Worm (Caenorhabditis elegans) whole organism, L2 larva: Measurements from ENCODE around the gene acr-2.

Experiments
- C34F6.9 ChIP-seq: fragments of 150-350 bp; optimal IDR thresholded peaks from 2 replicates; lab custom pipeline; 2014; ENCODE audit warnings: missing biosample characterization, missing genetic modification characterization
- F13H6.1 ChIP-seq: sonication (generic microtip); optimal IDR thresholded peaks from 2 replicates; lab custom pipeline; 2016; ENCODE audit warnings: missing genetic modification characterization, missing compliant biosample characterization
- R02D3.7 ChIP-seq: fragments of 150-350 bp; optimal IDR thresholded peaks from 2 replicates; lab custom pipeline; 2014; ENCODE audit warnings: missing biosample characterization, missing genetic modification characterization
- ZK546.5 ChIP-seq: sonication (generic microtip); optimal IDR thresholded peaks from 2 replicates; lab custom pipeline; 2017; ENCODE audit warnings: missing biosample characterization, missing genetic modification characterization
- alr-1 ChIP-seq: fragments of 150-350 bp; optimal IDR thresholded peaks from 2 replicates; lab custom pipeline; 2014; ENCODE audit warnings: missing biosample characterization, missing genetic modification characterization
- ama-1 ChIP-seq: fragments of 150-350 bp; optimal IDR thresholded peaks from 2 replicates; lab custom pipeline; 2018; ENCODE audit warnings: inconsistent platforms
- blmp-1 ChIP-seq: sonication (generic microtip); optimal IDR thresholded peaks from 2 replicates; lab custom pipeline; 2017; ENCODE audit warnings: missing genetic modification characterization, mild to moderate bottlenecking, missing compliant biosample characterization, antibody characterized with exemption, moderate library complexity; ENCODE audit not compliant: insufficient read depth
- ceh-16 ChIP-seq: fragments of 150-350 bp; optimal IDR thresholded peaks from 2 replicates; lab custom pipeline; 2014; ENCODE audit warnings: missing biosample characterization, missing genetic modification characterization
- ceh-82 ChIP-seq: fragments of 150-350 bp; optimal IDR thresholded peaks from 2 replicates; lab custom pipeline; 2014; ENCODE audit warnings: missing biosample characterization, missing genetic modification characterization
- crh-2 ChIP-seq: sonication (generic microtip); optimal IDR thresholded peaks from 2 replicates; lab custom pipeline; 2017; ENCODE audit warnings: missing biosample characterization, missing genetic modification characterization
- dmd-4 ChIP-seq: sonication (generic microtip); optimal IDR thresholded peaks from 2 replicates; lab custom pipeline; 2017; ENCODE audit warnings: missing biosample characterization, missing genetic modification characterization
- egl-27 ChIP-seq: sonication (generic microtip); optimal IDR thresholded peaks from 3 replicates; lab custom pipeline; 2017; ENCODE audit warnings: missing biosample characterization, missing genetic modification reagents, missing genetic modification characterization
- elt-1 ChIP-seq: fragments of 150-350 bp; optimal IDR thresholded peaks from 2 replicates; lab custom pipeline; 2014; ENCODE audit warnings: missing biosample characterization, missing genetic modification characterization
- elt-3 ChIP-seq: sonication (generic microtip); optimal IDR thresholded peaks from 2 replicates; lab custom pipeline; 2017; ENCODE audit warnings: missing biosample characterization, missing genetic modification characterization
- fos-1 ChIP-seq: fragments of 150-350 bp; optimal IDR thresholded peaks from 2 replicates; lab custom pipeline; 2014; ENCODE audit warnings: missing biosample characterization, missing genetic modification characterization
- gmeb-1 ChIP-seq: fragments of 150-350 bp; optimal IDR thresholded peaks from 2 replicates; lab custom pipeline; 2014; ENCODE audit warnings: missing biosample characterization, missing genetic modification characterization
- lin-11 ChIP-seq: fragments of 150-350 bp; sonication (generic microtip); optimal IDR thresholded peaks from 2 replicates; lab custom pipeline; 2014; ENCODE audit warnings: missing biosample characterization, missing genetic modification characterization, inconsistent platforms, mixed read lengths
- lin-13 ChIP-seq: fragments of 150-350 bp; optimal IDR thresholded peaks from 2 replicates; lab custom pipeline; 2014; ENCODE audit warnings: missing biosample characterization, missing genetic modification reagents, missing genetic modification characterization
- lin-39 ChIP-seq: fragments of 150-350 bp; optimal IDR thresholded peaks from 2 replicates; lab custom pipeline; 2014; ENCODE audit warnings: missing biosample characterization, missing genetic modification reagents, missing genetic modification characterization
- lsy-2 ChIP-seq, 2 experiments: fragments of 150-350 bp in 1 of 2; sonication (generic microtip) in 1 of 2; optimal IDR thresholded peaks; 2 replicates each; lab custom pipeline; 2014 to 2017; ENCODE audit warnings: missing biosample characterization in 2 of 2, missing genetic modification characterization in 2 of 2
- mab-5 ChIP-seq: fragments of 150-350 bp; optimal IDR thresholded peaks from 2 replicates; lab custom pipeline; 2014; ENCODE audit warnings: missing biosample characterization, missing genetic modification characterization
- mbf-1 ChIP-seq: sonication (generic microtip); optimal IDR thresholded peaks from 2 replicates; lab custom pipeline; 2017; ENCODE audit warnings: missing biosample characterization, missing genetic modification characterization
- nhr-10 ChIP-seq: sonication (generic microtip); optimal IDR thresholded peaks from 2 replicates; lab custom pipeline; 2017; ENCODE audit warnings: missing biosample characterization, missing genetic modification characterization
- nhr-12 ChIP-seq: fragments of 150-350 bp; optimal IDR thresholded peaks from 2 replicates; lab custom pipeline; 2014; ENCODE audit warnings: missing biosample characterization, missing genetic modification characterization
- nhr-129 ChIP-seq: fragments of 150-350 bp; optimal IDR thresholded peaks from 2 replicates; lab custom pipeline; 2014; ENCODE audit warnings: missing biosample characterization, missing genetic modification characterization
- nhr-21 ChIP-seq: fragments of 150-350 bp; optimal IDR thresholded peaks from 2 replicates; lab custom pipeline; 2014; ENCODE audit warnings: missing biosample characterization, missing genetic modification characterization
- nhr-23 ChIP-seq: fragments of 150-350 bp; optimal IDR thresholded peaks from 2 replicates; lab custom pipeline; 2014; ENCODE audit warnings: missing biosample characterization, missing genetic modification reagents, missing genetic modification characterization
- nhr-237 ChIP-seq: fragments of 150-350 bp; optimal IDR thresholded peaks from 2 replicates; lab custom pipeline; 2014; ENCODE audit warnings: missing biosample characterization, missing genetic modification characterization
- peb-1 ChIP-seq: fragments of 150-350 bp; optimal IDR thresholded peaks from 2 replicates; lab custom pipeline; 2014; ENCODE audit warnings: missing biosample characterization, missing genetic modification characterization
- sem-4 ChIP-seq: fragments of 150-350 bp; optimal IDR thresholded peaks from 2 replicates; lab custom pipeline; 2014; ENCODE audit warnings: missing biosample characterization, missing genetic modification reagents, missing genetic modification characterization
- skn-1 ChIP-seq: sonication (generic microtip); optimal IDR thresholded peaks from 2 replicates; lab custom pipeline; 2017; ENCODE audit warnings: missing biosample characterization, missing genetic modification characterization
- sma-3 ChIP-seq: sonication (generic microtip); optimal IDR thresholded peaks from 2 replicates; lab custom pipeline; 2016; ENCODE audit warnings: missing genetic modification reagents, missing genetic modification characterization, missing compliant biosample characterization
- sma-9 ChIP-seq, 2 experiments: fragments of 150-350 bp in 1 of 2; sonication (generic microtip) in 1 of 2; optimal IDR thresholded peaks; 2 replicates each; lab custom pipeline; 2014 to 2016; ENCODE audit warnings: missing genetic modification characterization in 2 of 2, mild to moderate bottlenecking in 1 of 2, missing biosample characterization in 1 of 2, missing compliant biosample characterization in 1 of 2, missing genetic modification reagents in 1 of 2, moderate library complexity in 1 of 2
- snpc-4 ChIP-seq: fragments of 150-350 bp; optimal IDR thresholded peaks from 2 replicates; lab custom pipeline; 2014; ENCODE audit warnings: missing biosample characterization, missing genetic modification characterization
- unc-55 ChIP-seq: fragments of 150-350 bp; sonication (generic microtip); optimal IDR thresholded peaks from 3 replicates; lab custom pipeline; 2014; ENCODE audit warnings: missing biosample characterization, missing genetic modification reagents, missing genetic modification characterization
- unc-62 ChIP-seq: fragments of 150-350 bp; optimal IDR thresholded peaks from 2 replicates; lab custom pipeline; 2014; ENCODE audit warnings: missing biosample characterization, missing genetic modification reagents, missing genetic modification characterization
- zag-1 ChIP-seq: fragments of 150-350 bp; optimal IDR thresholded peaks from 2 replicates; lab custom pipeline; 2014; ENCODE audit warnings: missing biosample characterization, missing genetic modification characterization
- ztf-1 ChIP-seq: fragments of 200-800 bp; sonication (Bioruptor generic); conservative IDR thresholded peaks from 2 replicates; pipeline ENCODE4 v1.3.6; 2022; ENCODE audit warnings: missing genetic modification characterization, missing compliant biosample characterization
- ztf-11 ChIP-seq: sonication (generic microtip); optimal IDR thresholded peaks from 2 replicates; lab custom pipeline; 2017; ENCODE audit warnings: missing biosample characterization, missing genetic modification characterization
- ztf-4 ChIP-seq: fragments of 150-350 bp; optimal IDR thresholded peaks from 2 replicates; lab custom pipeline; 2014; ENCODE audit warnings: missing biosample characterization, missing genetic modification characterization

Gene acr-2

ce11 chrX:6672519-6672918 lies 29.8 kb upstream of the acr-2 start, which contains the start of gene col-172:
col-172 (plus strand) TSS chrX:6672819.
- no peak for TF ChIP-seq C34F6.9 (tag; lab: Kevin White, UChicago)
- no peak for TF ChIP-seq lin-39 (tag; lab: Kevin White, UChicago)
- TF ChIP-seq nhr-23 (tag; lab: Kevin White, UChicago) = no peak
- TF ChIP-seq egl-27 (tag; lab: Kevin White, UChicago) = no peak
- no peak for TF ChIP-seq elt-1 (tag; lab: Kevin White, UChicago)
- TF ChIP-seq nhr-12 (tag; lab: Kevin White, UChicago) = no peak
- TF ChIP-seq blmp-1 (tag; lab: Kevin White, UChicago) = no peak
- TF ChIP-seq nhr-21 (tag; lab: Kevin White, UChicago) = no peak
- TF ChIP-seq skn-1 (tag; lab: Kevin White, UChicago) = no peak
- TF ChIP-seq ceh-16 = no peak
- no peak for TF ChIP-seq peb-1 (tag; lab: Kevin White, UChicago)
- no peak for TF ChIP-seq zag-1 (tag; lab: Kevin White, UChicago)

- TF ChIP-seq fos-1 (tag; lab: Kevin White, UChicago) (peak; percentile 75), dmd-4 (tag; lab: Kevin White, UChicago) (no peak)
These were observed 27.9 kb upstream of the acr-2 start, which contains the start of gene F38B6.4 for ce11 chrX:6674333-6674919. F38B6.4 (plus strand) TSS chrX:6674869.

ce11 chrX:6682683-6683082 lies 19.7 kb upstream of the acr-2 start, which contains the start of gene F38B6.8:
F38B6.8 (minus strand) TSS chrX:6682783.
- TF ChIP-seq sem-4 (tag; lab: Kevin White, UChicago) (no peak), ztf-11 (tag; lab: Kevin White, UChicago) (no peak), nhr-129 (tag; lab: Kevin White, UChicago) (no peak), C34F6.9 (tag; lab: Kevin White, UChicago) (no peak), crh-2 (no peak), elt-1 (tag; lab: Kevin White, UChicago) (no peak), sma-3 (no peak), unc-55 (GFP tag; lab: Kevin White, UChicago) (no peak), F13H6.1 (tag; lab: Kevin White, UChicago) (no peak), nhr-237 (tag; lab: Kevin White, UChicago) (no peak)

- TF ChIP-seq ZK546.5 (tag; lab: Kevin White, UChicago) = no peak
- no peak for TF ChIP-seq alr-1 (tag; lab: Kevin White, UChicago)
- peak; percentile 20 for TF ChIP-seq mab-5
- no peak for TF ChIP-seq peb-1 (tag; lab: Kevin White, UChicago)
These were observed 15.0 kb upstream of the acr-2 start for ce11 chrX:6687345-6687744.

- TF ChIP-seq sma-9 (GFP tag; optimal IDR thresholded peaks at IDR 0.05; lab: Kevin White, UChicago) = no peak
- no peak for TF ChIP-seq sma-9 (tag; optimal IDR thresholded peaks at IDR 0.05; lab: Kevin White, UChicago)
- no peak for TF ChIP-seq lin-39 (tag; lab: Kevin White, UChicago)
- TF ChIP-seq C34F6.9 (tag; lab: Kevin White, UChicago) = no peak
- no peak for TF ChIP-seq lin-11 (tag; lab: Kevin White, UChicago)
- no peak for TF ChIP-seq lin-13 (GFP tag; lab: Kevin White, UChicago)
- no peak for TF ChIP-seq nhr-21 (tag; lab: Kevin White, UChicago)
These were observed 14.6 kb upstream of the acr-2 start for ce11 chrX:6687756-6688155.

ce11 chrX:6688953-6689562 lies 13.3 kb upstream of the acr-2 start:
- TF ChIP-seq ztf-1 (GFP tag; lab: Robert Waterston, UW) (no peak), lin-13 (GFP tag; lab: Kevin White, UChicago) (no peak), alr-1 (tag; lab: Kevin White, UChicago) (no peak), zag-1 (tag; lab: Kevin White, UChicago) (peak; percentile 19), elt-3 (tag; lab: Kevin White, UChicago) (no peak), snpc-4 (tag; lab: Kevin White, UChicago) (no peak), lsy-2 (tag; optimal IDR thresholded peaks at IDR 0.05; lab: Kevin White, UChicago) (no peak), ceh-82 (tag; lab: Kevin White, UChicago) (no peak), gmeb-1 (no peak), unc-62 (GFP tag; lab: Kevin White, UChicago) (no peak), R02D3.7 (tag; lab: Kevin White, UChicago) (no peak), mbf-1 (no peak), lin-39 (tag; lab: Kevin White, UChicago) (no peak), ZK546.5 (tag; lab: Kevin White, UChicago) (no peak), nhr-12 (tag; lab: Kevin White, UChicago) (no peak), nhr-10 (tag; lab: Kevin White, UChicago) (no peak), nhr-237 (tag; lab: Kevin White, UChicago) (no peak), crh-2 (no peak), nhr-23 (tag; lab: Kevin White, UChicago) (peak; percentile 33), ztf-11 (tag; lab: Kevin White, UChicago) (no peak), ztf-4 (tag; lab: Kevin White, UChicago) (no peak), dmd-4 (tag; lab: Kevin White, UChicago) (no peak), ama-1 (lab: Kevin White, UChicago) (no peak)
